Worm (Caenorhabditis elegans): Measurements from ENCODE around the gene srx-33.

DNA sequence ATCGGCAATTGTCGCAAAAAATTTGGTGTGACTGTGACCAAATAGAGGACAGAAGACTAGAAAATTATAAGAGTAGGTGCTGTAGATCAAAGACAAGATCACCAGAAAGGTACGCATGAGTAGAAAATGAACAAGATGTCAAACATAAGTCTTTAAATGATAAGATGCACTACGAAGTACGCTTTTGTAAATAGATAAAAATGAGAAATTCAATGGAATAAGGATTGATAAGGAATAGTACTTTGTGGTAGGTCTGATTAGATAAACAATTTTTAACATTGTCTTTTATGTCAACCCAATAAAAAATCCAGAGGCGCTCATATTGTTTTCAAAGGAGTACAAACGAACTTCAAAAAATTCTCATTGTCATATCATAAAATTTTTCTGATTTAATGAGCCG, 31.9 kb upstream of the srx-33 start, which contains the start of gene F10D2.8:
- TF ChIP-seq dao-5 (tag; optimal IDR thresholded peaks at IDR 0.05) (no peak), him-1 (tag; optimal IDR thresholded peaks at IDR 0.05) (no peak), W03F9.2 (tag; optimal IDR thresholded peaks at IDR 0.05) (no peak)

Data from whole organism, L4/young adult.